Worm (Caenorhabditis elegans) whole organism, mixed stage, embryonic: ENCODE measurements around the gene T04B2.8.

ENCODE experiments used
- elt-1 ChIP-seq: sonication (generic microtip); optimal IDR thresholded peaks from 2 replicates; lab custom pipeline; 2017; ENCODE audit warnings: missing genetic modification characterization, mild to moderate bottlenecking, missing compliant biosample characterization, antibody characterized with exemption, moderate library complexity, borderline replicate concordance; ENCODE audit not compliant: insufficient read depth
- elt-3 ChIP-seq: fragments of 150-350 bp; optimal IDR thresholded peaks from 2 replicates; lab custom pipeline; 2014; ENCODE audit warnings: missing biosample characterization, missing genetic modification characterization
- lsy-2 ChIP-seq: fragments of 150-350 bp; optimal IDR thresholded peaks from 2 replicates; lab custom pipeline; 2014; ENCODE audit warnings: missing biosample characterization, missing genetic modification characterization
- mls-2 ChIP-seq: sonication (generic microtip); optimal IDR thresholded peaks from 2 replicates; lab custom pipeline; 2016; ENCODE audit warnings: mild to moderate bottlenecking, missing genetic modification characterization, moderate library complexity, missing compliant biosample characterization
- nhr-237 ChIP-seq: fragments of 150-350 bp; optimal IDR thresholded peaks from 2 replicates; lab custom pipeline; 2014; ENCODE audit warnings: missing biosample characterization, missing genetic modification characterization
- nhr-76 ChIP-seq: sonication (generic microtip); optimal IDR thresholded peaks from 2 replicates; lab custom pipeline; 2017; ENCODE audit warnings: missing biosample characterization, missing genetic modification characterization
- pha-4 ChIP-seq: fragments of 150-350 bp; optimal IDR thresholded peaks from 2 replicates; lab custom pipeline; 2018; ENCODE audit warnings: missing biosample characterization, missing genetic modification reagents, missing genetic modification characterization
- unc-62 ChIP-seq: fragments of 150-350 bp; optimal IDR thresholded peaks from 2 replicates; lab custom pipeline; 2014; ENCODE audit warnings: missing biosample characterization, missing genetic modification reagents, missing genetic modification characterization
- ztf-11 ChIP-seq: fragments of 150-350 bp; optimal IDR thresholded peaks from 2 replicates; lab custom pipeline; 2014; ENCODE audit warnings: missing biosample characterization, missing genetic modification characterization

DNA sequence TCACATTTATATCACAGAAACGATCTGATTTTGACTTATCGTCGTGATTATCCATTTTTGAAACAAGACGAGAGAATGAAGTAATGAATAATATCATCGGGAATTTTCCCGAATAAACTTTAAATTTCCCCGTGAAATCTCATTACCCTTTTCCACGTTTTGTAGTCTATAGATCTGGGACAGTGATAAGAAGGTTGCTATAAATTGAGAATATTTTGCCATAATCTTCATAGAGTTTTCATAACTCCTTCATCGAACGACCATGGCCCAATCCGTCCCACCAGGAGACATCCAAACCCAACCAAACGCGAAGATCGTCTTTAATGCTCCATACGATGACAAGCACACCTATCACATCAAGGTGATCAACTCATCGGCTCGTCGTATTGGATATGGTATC, 44.2 kb upstream of the T04B2.8 start, which contains the start of the genes C04G2.5 and msp-36:
- TF ChIP-seq nhr-76 (tag; lab: Kevin White, UChicago) (no peak), mls-2 (tag; lab: Kevin White, UChicago) (no peak), elt-1 (tag; lab: Kevin White, UChicago) (no peak), ztf-11 (tag; lab: Kevin White, UChicago) (no peak), nhr-237 (no peak), unc-62 (GFP tag; lab: Kevin White, UChicago) (no peak), pha-4 (no peak), lsy-2 (tag; lab: Kevin White, UChicago) (no peak), elt-3 (tag; lab: Kevin White, UChicago) (no peak)
